Fruit fly (Drosophila melanogaster): Measurements from ENCODE around the gene CG15773.

CG15773 gene

dm6 chrX:5732440-5732839 is at the start of gene CG15773:
TSS of gene CG15773 (plus strand) at chrX:5732740.
- no peak for TF ChIP-seq noc (tag; optimal IDR thresholded peaks at IDR 0.05)

DNA sequence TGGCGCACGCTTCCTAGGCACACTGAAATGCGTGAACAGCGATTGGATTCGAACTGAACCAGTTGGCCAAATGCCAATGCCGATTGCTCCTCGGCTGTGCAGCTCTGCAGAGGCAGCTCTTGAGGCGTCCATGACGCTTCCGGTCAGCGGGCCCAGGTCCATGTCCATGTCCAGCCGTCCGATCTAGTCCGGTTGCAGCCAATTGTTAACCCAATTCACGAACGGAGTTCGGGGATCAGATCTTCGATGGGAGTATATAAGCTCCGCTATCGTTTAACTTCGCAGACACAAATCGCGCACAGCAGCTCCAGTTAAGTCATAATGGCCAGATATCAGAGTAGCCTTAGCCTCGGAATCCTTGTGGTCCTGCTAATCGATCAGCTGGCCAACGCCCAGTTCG is 49.6 kb upstream of the CG15773 start, which contains the start of gene CG42449:
Gene CG42449, plus strand, starts transcription at position 301 of the 400 bp plus-strand sequence.
- no peak for TF ChIP-seq noc (tag; optimal IDR thresholded peaks at IDR 0.05)

DNA sequence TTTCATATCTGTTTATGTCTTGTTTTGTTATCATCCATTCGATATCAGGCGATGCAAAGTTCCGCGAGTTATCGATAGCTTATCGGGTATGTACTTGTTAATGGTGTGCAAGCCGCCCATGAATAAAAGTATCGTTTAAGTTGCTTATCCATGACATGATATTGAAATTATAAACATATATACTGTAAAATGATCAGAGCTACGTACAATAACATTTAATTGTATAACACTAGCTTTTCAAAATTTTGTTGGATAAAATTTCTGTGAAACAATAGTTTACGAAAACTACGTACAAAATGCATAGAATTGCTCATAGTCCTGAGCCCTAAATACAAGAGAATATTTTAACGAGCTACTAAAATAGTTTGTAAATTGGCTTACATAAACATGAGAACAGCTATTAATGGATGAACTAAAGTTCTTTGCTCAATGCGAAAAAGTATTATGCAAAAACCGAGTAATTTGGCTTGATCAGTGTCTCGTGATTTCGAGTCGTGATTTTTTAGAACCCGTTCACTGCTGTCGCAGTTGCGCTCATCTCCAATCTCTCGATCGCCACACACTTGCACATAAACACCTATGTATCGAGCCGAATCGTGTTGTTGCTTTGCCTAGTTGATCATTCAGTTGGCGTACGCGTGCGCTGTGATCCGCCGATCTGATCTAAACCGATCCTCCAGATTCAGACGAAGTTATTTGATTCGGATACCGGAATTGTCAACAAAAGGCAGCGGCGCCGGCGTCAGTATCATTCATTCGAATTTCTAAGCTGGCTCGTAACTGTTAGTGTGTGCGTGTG is 42.9 kb upstream of the CG15773 start, which contains the start of the genes PGAP1 and cv:
Gene PGAP1, minus strand, starts transcription at position 57 of the 799 bp plus-strand sequence.
Gene cv, plus strand, starts transcription at position 586 of the 799 bp plus-strand sequence.
- TF ChIP-seq noc (tag; optimal IDR thresholded peaks at IDR 0.05), result no peak

- no peak for TF ChIP-seq noc (tag; optimal IDR thresholded peaks at IDR 0.05)
Measured at dm6 chrX:5690216-5690523, 42.4 kb upstream of the CG15773 start.

- TF ChIP-seq noc (tag; optimal IDR thresholded peaks at IDR 0.05), result no peak
Measured at dm6 chrX:5690651-5691379, 41.7 kb upstream of the CG15773 start.

- no peak for TF ChIP-seq noc (tag; optimal IDR thresholded peaks at IDR 0.05)
Measured at dm6 chrX:5695035-5695434, 37.5 kb upstream of the CG15773 start, which contains the start of gene CG3149. TSS of gene CG3149 (minus strand) at chrX:5695205.

dm6 chrX:5695958-5696357 is 36.6 kb upstream of the CG15773 start:
- no peak for TF ChIP-seq noc (tag; optimal IDR thresholded peaks at IDR 0.05)

- peak; percentile 88 for TF ChIP-seq noc (tag; optimal IDR thresholded peaks at IDR 0.05)
Measured at dm6 chrX:5696436-5697022, 36.0 kb upstream of the CG15773 start.

DNA sequence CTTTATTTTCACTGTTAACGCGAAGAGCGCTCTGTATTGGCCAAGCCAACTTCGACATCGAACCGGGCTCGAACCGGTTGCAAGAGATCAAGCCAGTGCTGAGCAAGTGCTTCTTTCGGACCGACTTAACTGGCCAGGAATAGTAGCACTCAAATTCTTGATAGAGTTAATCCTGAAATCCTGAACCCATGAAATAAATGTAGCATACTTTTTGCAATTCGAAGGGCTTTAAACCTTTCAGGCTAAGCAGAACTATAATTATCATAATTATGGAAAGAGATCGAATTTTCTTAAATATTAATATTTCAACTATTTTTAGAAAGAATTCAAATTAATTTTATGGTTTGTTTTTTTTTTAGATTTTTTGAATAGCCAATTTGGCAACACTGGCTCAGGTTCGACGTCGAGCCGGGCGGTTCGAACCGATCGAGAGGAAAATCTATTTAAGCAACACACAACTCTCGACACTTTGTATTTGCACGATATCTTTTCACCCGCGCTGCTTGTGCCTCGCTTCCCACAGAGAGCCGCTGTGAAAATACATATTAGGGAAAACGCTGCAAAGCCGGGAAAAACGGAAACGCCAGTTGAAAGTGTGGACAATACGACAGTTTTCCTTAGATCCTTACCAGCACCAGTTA is 34.3 kb upstream of the CG15773 start, which contains the start of gene AdamTS-B:
Gene AdamTS-B, plus strand, starts transcription at position 471 of the 641 bp plus-strand sequence.
- TF ChIP-seq noc (tag; optimal IDR thresholded peaks at IDR 0.05), result peak; percentile 57

dm6 chrX:5699824-5700498 is 32.6 kb upstream of the CG15773 start:
- TF ChIP-seq noc (tag; optimal IDR thresholded peaks at IDR 0.05), result peak; percentile 47

- TF ChIP-seq noc (tag; optimal IDR thresholded peaks at IDR 0.05), result no peak
Measured at dm6 chrX:5705097-5705496, 27.4 kb upstream of the CG15773 start.

- peak; percentile 43 for TF ChIP-seq noc (tag; optimal IDR thresholded peaks at IDR 0.05)
Measured at dm6 chrX:5705899-5706312, 26.6 kb upstream of the CG15773 start.

DNA sequence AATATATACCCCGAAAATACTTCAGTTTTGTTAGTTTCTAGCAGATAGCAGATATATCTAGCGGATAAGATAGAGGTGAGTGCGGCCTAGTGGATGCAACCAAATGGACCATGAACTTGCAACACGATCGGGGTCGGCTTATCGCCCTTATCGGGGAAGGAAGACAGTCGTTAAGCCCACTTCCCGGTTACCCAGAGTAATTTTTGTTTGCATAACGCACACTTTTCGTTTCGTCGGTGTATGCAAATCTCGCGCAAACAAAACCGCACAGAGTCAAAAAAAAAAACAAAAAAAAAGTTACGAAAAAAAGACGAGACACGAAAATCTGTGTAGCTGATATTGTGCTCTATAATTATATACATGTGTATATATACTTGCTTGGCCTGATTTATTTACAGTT is 19.6 kb upstream of the CG15773 start:
- TF ChIP-seq noc (tag; optimal IDR thresholded peaks at IDR 0.05), result no peak

- TF ChIP-seq noc (tag; optimal IDR thresholded peaks at IDR 0.05), result no peak
Measured at dm6 chrX:5714786-5715185, 17.8 kb upstream of the CG15773 start.

dm6 chrX:5715455-5716227 is 16.9 kb upstream of the CG15773 start:
- TF ChIP-seq noc (tag; optimal IDR thresholded peaks at IDR 0.05), result peak; percentile 95

Measured in whole organism, larva.